Fruit fly (Drosophila melanogaster): ENCODE measurements around the gene PH4alphaNE1.

The PH4alphaNE1 gene

dm6 chr3R:30540196-30540595 lies 40.1 kb upstream of the PH4alphaNE1 start (continued):
- TF ChIP-seq CG3407 (GFP tag; optimal IDR thresholded peaks at IDR 0.05) (peak; percentile 83), rib (GFP tag; IDR thresholded peaks at IDR 0.05) (peak; percentile 91), CG6854 (GFP tag; optimal IDR thresholded peaks at IDR 0.05) (peak; percentile 89), ems (GFP tag; optimal IDR thresholded peaks at IDR 0.05) (peak; percentile 94), Eip74EF (GFP tag; optimal IDR thresholded peaks at IDR 0.05) (peak in 1 of 2 experiments; percentile 89), CG5953 (GFP tag; IDR thresholded peaks at IDR 0.05) (peak; percentile 85), CG2199 (GFP tag; IDR thresholded peaks at IDR 0.05) (peak; percentile 82; the same call in 2 of the 3 replicates), psq (GFP tag; optimal IDR thresholded peaks at IDR 0.05) (peak; percentile 69), CG12744 (GFP tag; optimal IDR thresholded peaks at IDR 0.05) (peak; percentile 89), CG13123 (GFP tag; optimal IDR thresholded peaks at IDR 0.05) (peak; percentile 86), pan (optimal IDR thresholded peaks at IDR 0.05) (no peak), pan (GFP tag; optimal IDR thresholded peaks at IDR 0.05 in 1 of 2, IDR thresholded peaks at IDR 0.05 in 1 of 2) (peak in 1 of 2 experiments; percentile 94), inv (GFP tag; IDR thresholded peaks at IDR 0.05; ENCODE audit: partially characterized antibody) (no peak), Aef1 (GFP tag; IDR thresholded peaks at IDR 0.05) (peak; percentile 92), Sox102F (GFP tag; optimal IDR thresholded peaks at IDR 0.05) (peak; percentile 95), hth (optimal IDR thresholded peaks at IDR 0.05) (no peak), Side (GFP tag; optimal IDR thresholded peaks at IDR 0.05) (peak; percentile 93), hb (GFP tag; IDR thresholded peaks at IDR 0.05; ENCODE audit: partially characterized antibody) (no peak), lov (optimal IDR thresholded peaks at IDR 0.05) (no peak), lov (GFP tag; IDR thresholded peaks at IDR 0.05) (peak; percentile 90), CG15073 (GFP tag; optimal IDR thresholded peaks at IDR 0.05) (peak; percentile 39), dmrt11E (tag; optimal IDR thresholded peaks at IDR 0.05) (peak; percentile 67), dimm (GFP tag; IDR thresholded peaks at IDR 0.05) (peak; percentile 85), CG17612 (GFP tag; IDR thresholded peaks at IDR 0.05) (peak; percentile 76), pros (GFP tag; optimal IDR thresholded peaks at IDR 0.05) (no peak), repo (GFP tag; optimal IDR thresholded peaks at IDR 0.05) (peak; percentile 91), NFAT (GFP tag; IDR thresholded peaks at IDR 0.05) (peak; percentile 90), sisA (GFP tag; IDR thresholded peaks at IDR 0.05) (peak; percentile 93), ato (GFP tag; IDR thresholded peaks at IDR 0.05; ENCODE audit: partially characterized antibody) (no peak), Hr51 (GFP tag; optimal IDR thresholded peaks at IDR 0.05) (peak; percentile 88 to 91), CG1647 (GFP tag; optimal IDR thresholded peaks at IDR 0.05) (peak; percentile 92), mld (GFP tag; IDR thresholded peaks at IDR 0.05; ENCODE audit: partially characterized antibody) (no peak), abd-A (tag; optimal IDR thresholded peaks at IDR 0.05) (peak; percentile 82), CG31441 (GFP tag; IDR thresholded peaks at IDR 0.05) (peak; percentile 88), jigr1 (GFP tag; IDR thresholded peaks at IDR 0.05) (peak; percentile 82), CG9876 (GFP tag; optimal IDR thresholded peaks at IDR 0.05) (peak; percentile 92), Dek (tag; optimal IDR thresholded peaks at IDR 0.05) (peak; percentile 92), Drgx (GFP tag; IDR thresholded peaks at IDR 0.05) (peak; percentile 85), Hsf (GFP tag; optimal IDR thresholded peaks at IDR 0.05) (peak; percentile 93), ara (GFP tag; IDR thresholded peaks at IDR 0.05) (peak; percentile 90), fu2 (GFP tag; optimal IDR thresholded peaks at IDR 0.05) (peak; percentile 90), wdn (GFP tag; IDR thresholded peaks at IDR 0.05) (peak; percentile 91), CG16813 (GFP tag; IDR thresholded peaks at IDR 0.05; ENCODE audit: partially characterized antibody) (no peak), CG17385 (GFP tag; optimal IDR thresholded peaks at IDR 0.05) (peak; percentile 86), CG4360 (GFP tag; IDR thresholded peaks at IDR 0.05) (peak; percentile 66), NC2α (GFP tag; optimal IDR thresholded peaks at IDR 0.05) (peak; percentile 87), p53 (GFP tag; optimal IDR thresholded peaks at IDR 0.05) (peak; percentile 89), CG18011 (GFP tag; optimal IDR thresholded peaks at IDR 0.05) (peak; percentile 69), CG7357 (GFP tag; IDR thresholded peaks at IDR 0.05) (peak; percentile 84), ttk (GFP tag; IDR thresholded peaks at IDR 0.05) (peak; percentile 90), CG9609 (GFP tag; optimal IDR thresholded peaks at IDR 0.05) (peak; percentile 92), CG33213 (GFP tag; optimal IDR thresholded peaks at IDR 0.05) (peak; percentile 94)
